Worm (Caenorhabditis elegans): ENCODE data around the gene str-114.

ce11 chrV:3677212-3677611 is 27.6 kb downstream of the str-114 start:
- TF ChIP-seq ztf-6 (GFP tag; IDR thresholded peaks at IDR 0.05): no peak
- TF ChIP-seq die-1 (tag; optimal IDR thresholded peaks at IDR 0.05): no peak
- no peak for TF ChIP-seq pbrm-1 (GFP tag; IDR thresholded peaks at IDR 0.05)
- no peak for TF ChIP-seq ceh-58 (GFP tag; IDR thresholded peaks at IDR 0.05)
- TF ChIP-seq lin-54 (GFP tag; optimal IDR thresholded peaks at IDR 0.05): no peak
- no peak for TF ChIP-seq snpc-4 (GFP tag; optimal IDR thresholded peaks at IDR 0.05)
- TF ChIP-seq snpc-4 (tag; optimal IDR thresholded peaks at IDR 0.05): no peak

Measured in whole organism, young adult.